Worm (Caenorhabditis elegans) whole organism, L2 larva: ENCODE data around the gene srx-42.

ENCODE experiments used
- nhr-12 ChIP-seq: fragments of 150-350 bp; optimal IDR thresholded peaks from 2 replicates; lab custom pipeline; 2014; ENCODE audit warnings: missing biosample characterization, missing genetic modification characterization
- nhr-237 ChIP-seq: fragments of 150-350 bp; optimal IDR thresholded peaks from 2 replicates; lab custom pipeline; 2014; ENCODE audit warnings: missing biosample characterization, missing genetic modification characterization
- nhr-6 ChIP-seq: fragments of 150-350 bp; optimal IDR thresholded peaks from 2 replicates; lab custom pipeline; 2014; ENCODE audit warnings: missing biosample characterization, missing genetic modification characterization
- sma-9 ChIP-seq, 2 experiments: fragments of 150-350 bp in 1 of 2; sonication (generic microtip) in 1 of 2; optimal IDR thresholded peaks; 2 replicates each; lab custom pipeline; 2014 to 2016; ENCODE audit warnings: missing genetic modification characterization in 2 of 2, mild to moderate bottlenecking in 1 of 2, missing biosample characterization in 1 of 2, missing compliant biosample characterization in 1 of 2, missing genetic modification reagents in 1 of 2, moderate library complexity in 1 of 2
- unc-62 ChIP-seq: fragments of 150-350 bp; optimal IDR thresholded peaks from 2 replicates; lab custom pipeline; 2014; ENCODE audit warnings: missing biosample characterization, missing genetic modification reagents, missing genetic modification characterization

DNA sequence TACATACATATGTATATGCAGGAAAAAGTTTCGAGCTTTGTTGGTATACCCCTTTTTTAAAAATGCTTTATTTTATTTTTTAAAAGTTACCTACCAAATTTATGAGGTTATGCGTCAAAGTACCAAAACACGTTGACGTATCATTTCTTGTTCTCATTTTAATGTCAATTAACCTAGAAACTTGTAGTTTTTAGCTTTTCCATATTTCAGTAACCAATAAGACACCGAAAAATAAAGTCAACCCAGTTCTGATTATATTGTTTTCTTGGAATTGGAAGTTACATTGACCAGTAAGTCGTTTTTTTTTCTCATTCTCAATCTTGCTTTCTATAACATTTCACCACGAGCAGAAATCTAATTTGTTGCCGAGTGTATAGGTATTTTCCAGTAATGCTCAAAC lies 16.0 kb downstream of the srx-42 start, which contains the start of gene srw-145:
- no peak for TF ChIP-seq nhr-237 (tag; lab: Kevin White, UChicago)
- no peak for TF ChIP-seq unc-62 (GFP tag; lab: Kevin White, UChicago)
- no peak for TF ChIP-seq nhr-6 (tag; lab: Kevin White, UChicago)
- TF ChIP-seq nhr-12 (tag; lab: Kevin White, UChicago) = peak; percentile 3
- TF ChIP-seq sma-9 (GFP tag; optimal IDR thresholded peaks at IDR 0.05; lab: Kevin White, UChicago) = no peak
- TF ChIP-seq sma-9 (tag; optimal IDR thresholded peaks at IDR 0.05; lab: Kevin White, UChicago) = no peak
